Worm (Caenorhabditis elegans) whole organism, early embryonic: Measurements from ENCODE around the gene pqn-76.

Experiments used
- F13C5.2 ChIP-seq: sonication (generic microtip); optimal IDR thresholded peaks from 2 replicates; lab custom pipeline; 2017; ENCODE audit warnings: mild to moderate bottlenecking, missing genetic modification characterization, inconsistent platforms, missing compliant biosample characterization
- ama-1 ChIP-seq: fragments of 150-350 bp; optimal IDR thresholded peaks from 2 replicates; lab custom pipeline; 2014
- ets-7 ChIP-seq: sonication (generic microtip); optimal IDR thresholded peaks from 2 replicates; lab custom pipeline; 2016; ENCODE audit warnings: missing genotype, missing genetic modification characterization, missing compliant biosample characterization
- flt-1 ChIP-seq: fragments of 200-800 bp; sonication (Bioruptor generic); IDR thresholded peaks from 2 replicates; pipeline ENCODE4 v1.3.6; 2022; ENCODE audit warnings: missing genetic modification characterization, missing compliant biosample characterization
- hmg-4 ChIP-seq: fragments of 200-800 bp; sonication (Bioruptor generic); optimal IDR thresholded peaks from 2 replicates; lab custom pipeline; 2018; ENCODE audit warnings: mild to moderate bottlenecking, missing genetic modification characterization, missing compliant biosample characterization
- hnd-1 ChIP-seq: sonication (generic microtip); optimal IDR thresholded peaks from 2 replicates; lab custom pipeline; 2016; ENCODE audit warnings: missing genetic modification characterization, missing compliant biosample characterization
- tbx-11 ChIP-seq: fragments of 200-800 bp; sonication (Bioruptor generic); IDR thresholded peaks from 2 replicates; pipeline ENCODE4 v1.3.6; 2022; ENCODE audit warnings: missing genetic modification characterization, missing compliant biosample characterization
- tbx-37 ChIP-seq: fragments of 200-800 bp; sonication (Bioruptor generic); conservative IDR thresholded peaks from 2 replicates; pipeline ENCODE4 v1.3.6; 2022; ENCODE audit warnings: missing genetic modification reagents, missing genetic modification characterization, missing compliant biosample characterization
- tra-4 ChIP-seq: sonication (generic microtip); optimal IDR thresholded peaks from 2 replicates; lab custom pipeline; 2017; ENCODE audit warnings: missing genetic modification characterization, missing compliant biosample characterization

DNA sequence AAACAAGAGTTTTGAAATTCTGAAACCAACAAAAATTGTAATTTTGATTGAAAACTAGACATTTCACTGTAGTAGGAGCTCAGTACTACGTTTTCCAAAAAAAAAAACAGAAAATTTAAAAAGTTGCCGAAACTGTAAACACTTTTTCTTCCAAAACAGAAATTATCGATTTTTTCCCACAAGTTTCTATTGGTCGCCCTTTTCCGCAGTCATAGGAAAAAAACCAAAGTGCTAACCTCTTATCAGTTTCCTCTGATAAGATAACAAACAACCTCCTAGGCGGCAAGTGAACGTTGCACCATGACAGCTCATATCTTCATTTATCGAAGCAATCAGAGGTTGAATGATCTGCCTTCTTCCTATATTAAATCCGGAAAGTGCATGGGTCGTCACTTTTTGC is 19.8 kb upstream of the pqn-76 start:
- TF ChIP-seq tra-4 (tag; lab: Kevin White, UChicago) = no peak
- no peak for TF ChIP-seq F13C5.2
- TF ChIP-seq ama-1 = no peak
- no peak for TF ChIP-seq hnd-1 (tag; lab: Kevin White, UChicago)
- TF ChIP-seq hmg-4 (GFP tag; lab: Kevin White, UChicago) = no peak
- no peak for TF ChIP-seq tbx-37 (GFP tag; lab: Robert Waterston, UW)
- no peak for TF ChIP-seq tbx-11
- TF ChIP-seq flt-1 (GFP tag; lab: Robert Waterston, UW) = no peak
- TF ChIP-seq ets-7 (tag; lab: Kevin White, UChicago) = no peak
